Worm (Caenorhabditis elegans) whole organism, L2 larva: Measurements from ENCODE around the gene R08C7.12.

Experiments used
- C34F6.9 ChIP-seq: fragments of 150-350 bp; optimal IDR thresholded peaks from 2 replicates; lab custom pipeline; 2014; ENCODE audit warnings: missing biosample characterization, missing genetic modification characterization
- F13H6.1 ChIP-seq: sonication (generic microtip); optimal IDR thresholded peaks from 2 replicates; lab custom pipeline; 2016; ENCODE audit warnings: missing genetic modification characterization, missing compliant biosample characterization
- R02D3.7 ChIP-seq: fragments of 150-350 bp; optimal IDR thresholded peaks from 2 replicates; lab custom pipeline; 2014; ENCODE audit warnings: missing biosample characterization, missing genetic modification characterization
- ZK546.5 ChIP-seq: sonication (generic microtip); optimal IDR thresholded peaks from 2 replicates; lab custom pipeline; 2017; ENCODE audit warnings: missing biosample characterization, missing genetic modification characterization
- alr-1 ChIP-seq: fragments of 150-350 bp; optimal IDR thresholded peaks from 2 replicates; lab custom pipeline; 2014; ENCODE audit warnings: missing biosample characterization, missing genetic modification characterization
- aly-2 ChIP-seq: fragments of 150-350 bp; optimal IDR thresholded peaks from 2 replicates; lab custom pipeline; 2014; ENCODE audit warnings: missing biosample characterization, missing genetic modification characterization
- ama-1 ChIP-seq: fragments of 150-350 bp; optimal IDR thresholded peaks from 2 replicates; lab custom pipeline; 2018; ENCODE audit warnings: inconsistent platforms
- blmp-1 ChIP-seq: sonication (generic microtip); optimal IDR thresholded peaks from 2 replicates; lab custom pipeline; 2017; ENCODE audit warnings: missing genetic modification characterization, mild to moderate bottlenecking, missing compliant biosample characterization, antibody characterized with exemption, moderate library complexity; ENCODE audit not compliant: insufficient read depth
- ceh-16 ChIP-seq: fragments of 150-350 bp; optimal IDR thresholded peaks from 2 replicates; lab custom pipeline; 2014; ENCODE audit warnings: missing biosample characterization, missing genetic modification characterization
- ceh-82 ChIP-seq: fragments of 150-350 bp; optimal IDR thresholded peaks from 2 replicates; lab custom pipeline; 2014; ENCODE audit warnings: missing biosample characterization, missing genetic modification characterization
- crh-2 ChIP-seq: sonication (generic microtip); optimal IDR thresholded peaks from 2 replicates; lab custom pipeline; 2017; ENCODE audit warnings: missing biosample characterization, missing genetic modification characterization
- dmd-4 ChIP-seq: sonication (generic microtip); optimal IDR thresholded peaks from 2 replicates; lab custom pipeline; 2017; ENCODE audit warnings: missing biosample characterization, missing genetic modification characterization
- egl-27 ChIP-seq: sonication (generic microtip); optimal IDR thresholded peaks from 3 replicates; lab custom pipeline; 2017; ENCODE audit warnings: missing biosample characterization, missing genetic modification reagents, missing genetic modification characterization
- elt-1 ChIP-seq: fragments of 150-350 bp; optimal IDR thresholded peaks from 2 replicates; lab custom pipeline; 2014; ENCODE audit warnings: missing biosample characterization, missing genetic modification characterization
- elt-3 ChIP-seq: sonication (generic microtip); optimal IDR thresholded peaks from 2 replicates; lab custom pipeline; 2017; ENCODE audit warnings: missing biosample characterization, missing genetic modification characterization
- fos-1 ChIP-seq: fragments of 150-350 bp; optimal IDR thresholded peaks from 2 replicates; lab custom pipeline; 2014; ENCODE audit warnings: missing biosample characterization, missing genetic modification characterization
- gmeb-1 ChIP-seq: fragments of 150-350 bp; optimal IDR thresholded peaks from 2 replicates; lab custom pipeline; 2014; ENCODE audit warnings: missing biosample characterization, missing genetic modification characterization
- lin-11 ChIP-seq: fragments of 150-350 bp; sonication (generic microtip); optimal IDR thresholded peaks from 2 replicates; lab custom pipeline; 2014; ENCODE audit warnings: missing biosample characterization, missing genetic modification characterization, inconsistent platforms, mixed read lengths
- lin-13 ChIP-seq: fragments of 150-350 bp; optimal IDR thresholded peaks from 2 replicates; lab custom pipeline; 2014; ENCODE audit warnings: missing biosample characterization, missing genetic modification reagents, missing genetic modification characterization
- lsy-2 ChIP-seq, 2 experiments: fragments of 150-350 bp in 1 of 2; sonication (generic microtip) in 1 of 2; optimal IDR thresholded peaks; 2 replicates each; lab custom pipeline; 2014 to 2017; ENCODE audit warnings: missing biosample characterization in 2 of 2, missing genetic modification characterization in 2 of 2
- mab-5 ChIP-seq: fragments of 150-350 bp; optimal IDR thresholded peaks from 2 replicates; lab custom pipeline; 2014; ENCODE audit warnings: missing biosample characterization, missing genetic modification characterization
- mbf-1 ChIP-seq: sonication (generic microtip); optimal IDR thresholded peaks from 2 replicates; lab custom pipeline; 2017; ENCODE audit warnings: missing biosample characterization, missing genetic modification characterization
- nhr-11 ChIP-seq: fragments of 150-350 bp; optimal IDR thresholded peaks from 2 replicates; lab custom pipeline; 2014; ENCODE audit warnings: missing biosample characterization, missing genetic modification characterization
- nhr-129 ChIP-seq: fragments of 150-350 bp; optimal IDR thresholded peaks from 2 replicates; lab custom pipeline; 2014; ENCODE audit warnings: missing biosample characterization, missing genetic modification characterization
- nhr-21 ChIP-seq: fragments of 150-350 bp; optimal IDR thresholded peaks from 2 replicates; lab custom pipeline; 2014; ENCODE audit warnings: missing biosample characterization, missing genetic modification characterization
- nhr-23 ChIP-seq: fragments of 150-350 bp; optimal IDR thresholded peaks from 2 replicates; lab custom pipeline; 2014; ENCODE audit warnings: missing biosample characterization, missing genetic modification reagents, missing genetic modification characterization
- nhr-237 ChIP-seq: fragments of 150-350 bp; optimal IDR thresholded peaks from 2 replicates; lab custom pipeline; 2014; ENCODE audit warnings: missing biosample characterization, missing genetic modification characterization
- nhr-6 ChIP-seq: fragments of 150-350 bp; optimal IDR thresholded peaks from 2 replicates; lab custom pipeline; 2014; ENCODE audit warnings: missing biosample characterization, missing genetic modification characterization
- nhr-77 ChIP-seq: fragments of 150-350 bp; optimal IDR thresholded peaks from 2 replicates; lab custom pipeline; 2014; ENCODE audit warnings: missing biosample characterization, missing genetic modification characterization
- peb-1 ChIP-seq: fragments of 150-350 bp; optimal IDR thresholded peaks from 2 replicates; lab custom pipeline; 2014; ENCODE audit warnings: missing biosample characterization, missing genetic modification characterization
- sem-4 ChIP-seq: fragments of 150-350 bp; optimal IDR thresholded peaks from 2 replicates; lab custom pipeline; 2014; ENCODE audit warnings: missing biosample characterization, missing genetic modification reagents, missing genetic modification characterization
- skn-1 ChIP-seq: sonication (generic microtip); optimal IDR thresholded peaks from 2 replicates; lab custom pipeline; 2017; ENCODE audit warnings: missing biosample characterization, missing genetic modification characterization
- sma-9 ChIP-seq, 2 experiments: fragments of 150-350 bp in 1 of 2; sonication (generic microtip) in 1 of 2; optimal IDR thresholded peaks; 2 replicates each; lab custom pipeline; 2014 to 2016; ENCODE audit warnings: missing genetic modification characterization in 2 of 2, mild to moderate bottlenecking in 1 of 2, missing biosample characterization in 1 of 2, missing compliant biosample characterization in 1 of 2, missing genetic modification reagents in 1 of 2, moderate library complexity in 1 of 2
- snpc-4 ChIP-seq: fragments of 150-350 bp; optimal IDR thresholded peaks from 2 replicates; lab custom pipeline; 2014; ENCODE audit warnings: missing biosample characterization, missing genetic modification characterization
- unc-39 ChIP-seq: fragments of 150-350 bp; optimal IDR thresholded peaks from 2 replicates; lab custom pipeline; 2014; ENCODE audit warnings: missing biosample characterization, missing genetic modification characterization
- unc-55 ChIP-seq: fragments of 150-350 bp; sonication (generic microtip); optimal IDR thresholded peaks from 3 replicates; lab custom pipeline; 2014; ENCODE audit warnings: missing biosample characterization, missing genetic modification reagents, missing genetic modification characterization
- unc-62 ChIP-seq: fragments of 150-350 bp; optimal IDR thresholded peaks from 2 replicates; lab custom pipeline; 2014; ENCODE audit warnings: missing biosample characterization, missing genetic modification reagents, missing genetic modification characterization
- zag-1 ChIP-seq: fragments of 150-350 bp; optimal IDR thresholded peaks from 2 replicates; lab custom pipeline; 2014; ENCODE audit warnings: missing biosample characterization, missing genetic modification characterization
- ztf-1 ChIP-seq: fragments of 200-800 bp; sonication (Bioruptor generic); conservative IDR thresholded peaks from 2 replicates; pipeline ENCODE4 v1.3.6; 2022; ENCODE audit warnings: missing genetic modification characterization, missing compliant biosample characterization
- ztf-11 ChIP-seq: sonication (generic microtip); optimal IDR thresholded peaks from 2 replicates; lab custom pipeline; 2017; ENCODE audit warnings: missing biosample characterization, missing genetic modification characterization
- ztf-4 ChIP-seq: fragments of 150-350 bp; optimal IDR thresholded peaks from 2 replicates; lab custom pipeline; 2014; ENCODE audit warnings: missing biosample characterization, missing genetic modification characterization

Gene R08C7.12

DNA sequence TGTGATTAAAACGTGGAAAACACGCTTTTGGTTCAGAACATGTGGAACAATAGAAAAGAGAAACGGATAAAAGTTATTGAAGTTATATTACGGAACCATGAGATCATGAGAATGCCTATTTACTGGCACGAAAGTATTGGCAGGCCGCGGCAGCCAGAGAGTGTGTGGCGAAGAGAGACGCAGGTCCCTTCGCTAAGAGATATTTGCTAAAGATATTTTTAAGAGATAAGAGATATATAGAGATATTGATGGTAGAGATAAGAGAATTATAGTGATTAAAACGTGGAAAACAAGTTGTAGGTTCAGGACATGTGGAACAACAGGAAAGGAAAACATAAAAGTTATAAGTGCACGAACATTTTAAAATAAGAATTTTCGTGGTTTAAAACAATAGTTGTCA is 11.7 kb upstream of the R08C7.12 start:
- no peak for TF ChIP-seq gmeb-1 (tag; lab: Kevin White, UChicago)
- no peak for TF ChIP-seq ZK546.5 (tag; lab: Kevin White, UChicago)
- peak; percentile 45 for TF ChIP-seq sma-9 (GFP tag; optimal IDR thresholded peaks at IDR 0.05; lab: Kevin White, UChicago)
- no peak for TF ChIP-seq sma-9 (tag; optimal IDR thresholded peaks at IDR 0.05; lab: Kevin White, UChicago)
- TF ChIP-seq peb-1: no peak
- no peak for TF ChIP-seq mab-5 (tag; lab: Kevin White, UChicago)
- TF ChIP-seq unc-62 (GFP tag; lab: Kevin White, UChicago): no peak
- TF ChIP-seq nhr-237 (tag; lab: Kevin White, UChicago): no peak
- no peak for TF ChIP-seq egl-27 (tag; lab: Kevin White, UChicago)
- no peak for TF ChIP-seq unc-55 (GFP tag; lab: Kevin White, UChicago)
- TF ChIP-seq F13H6.1 (tag; lab: Kevin White, UChicago): no peak
- TF ChIP-seq nhr-129 (tag; lab: Kevin White, UChicago): no peak
- TF ChIP-seq ceh-16 (tag; lab: Kevin White, UChicago): no peak
- TF ChIP-seq nhr-11 (tag; lab: Kevin White, UChicago): no peak
- peak; percentile 51 for TF ChIP-seq elt-1
- TF ChIP-seq ztf-4: no peak
- TF ChIP-seq lin-11 (tag; lab: Kevin White, UChicago): no peak
- TF ChIP-seq alr-1 (tag; lab: Kevin White, UChicago): no peak

DNA sequence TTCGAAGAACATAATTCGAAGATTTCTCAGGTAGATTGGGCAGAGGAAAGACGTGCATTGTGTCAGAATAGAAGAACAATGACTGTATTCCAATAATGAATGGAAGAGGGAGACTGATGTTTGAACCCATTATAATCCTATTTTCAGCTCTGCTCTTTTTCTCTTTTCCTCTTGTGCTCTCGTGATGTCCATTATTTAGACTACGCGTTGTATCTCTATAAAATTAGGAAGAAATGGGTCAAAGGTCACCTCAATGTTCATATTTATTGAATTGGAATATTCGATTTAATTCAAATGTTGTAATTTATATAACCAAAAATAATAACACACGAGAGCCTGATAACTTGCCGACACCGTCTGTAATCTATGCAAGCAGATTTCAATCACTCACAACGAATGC is 10.3 kb upstream of the R08C7.12 start, which contains the start of gene fbxb-74:
Gene fbxb-74, minus strand, starts transcription at position 101 of the 400 bp plus-strand sequence.
- no peak for TF ChIP-seq mbf-1
- TF ChIP-seq unc-39 (tag; lab: Kevin White, UChicago): no peak
- TF ChIP-seq lin-13 (GFP tag; lab: Kevin White, UChicago): no peak
- TF ChIP-seq elt-3 (tag; lab: Kevin White, UChicago): no peak
- TF ChIP-seq lsy-2 (tag; optimal IDR thresholded peaks at IDR 0.05; lab: Kevin White, UChicago): no peak
- no peak for TF ChIP-seq snpc-4
- TF ChIP-seq peb-1: no peak
- TF ChIP-seq sma-9 (GFP tag; optimal IDR thresholded peaks at IDR 0.05; lab: Kevin White, UChicago): no peak
- TF ChIP-seq sma-9 (tag; optimal IDR thresholded peaks at IDR 0.05; lab: Kevin White, UChicago): no peak
- no peak for TF ChIP-seq fos-1 (tag; lab: Kevin White, UChicago)
- TF ChIP-seq nhr-6: no peak
- TF ChIP-seq C34F6.9 (tag; lab: Kevin White, UChicago): no peak
- no peak for TF ChIP-seq zag-1 (tag; lab: Kevin White, UChicago)
- no peak for TF ChIP-seq nhr-21 (tag; lab: Kevin White, UChicago)

DNA sequence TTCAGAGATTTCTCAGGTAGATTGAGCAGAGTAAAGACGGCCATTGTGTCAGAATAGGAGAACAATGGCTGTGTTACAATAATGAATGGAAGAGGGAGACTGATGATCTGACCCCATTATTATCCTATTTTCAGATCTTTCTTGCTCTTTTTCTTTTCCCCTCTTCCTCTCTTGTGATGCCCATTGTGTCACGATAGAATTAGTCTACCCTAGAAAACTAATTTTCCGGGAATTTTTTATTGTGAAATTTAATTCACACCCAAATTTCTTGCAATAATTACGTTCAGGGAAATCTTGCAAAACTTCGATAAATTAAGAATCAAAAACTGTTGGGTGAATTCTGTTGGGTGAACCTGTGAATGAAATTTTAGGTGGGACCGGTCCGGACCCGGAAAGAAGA is 8.5 kb upstream of the R08C7.12 start, which contains the start of gene fbxb-75:
Gene fbxb-75, minus strand, starts transcription at position 101 of the 400 bp plus-strand sequence.
- no peak for TF ChIP-seq ceh-82 (tag; lab: Kevin White, UChicago)
- TF ChIP-seq ama-1 (lab: Kevin White, UChicago): no peak
- TF ChIP-seq lin-13 (GFP tag; lab: Kevin White, UChicago): no peak
- no peak for TF ChIP-seq nhr-237 (tag; lab: Kevin White, UChicago)
- TF ChIP-seq zag-1 (tag; lab: Kevin White, UChicago): no peak
- TF ChIP-seq ztf-1 (GFP tag; lab: Robert Waterston, UW): no peak
- TF ChIP-seq ztf-11: no peak
- no peak for TF ChIP-seq lsy-2 (tag; optimal IDR thresholded peaks at IDR 0.05; lab: Kevin White, UChicago)
- no peak for TF ChIP-seq unc-55 (GFP tag; lab: Kevin White, UChicago)
- no peak for TF ChIP-seq unc-39 (tag; lab: Kevin White, UChicago)
- no peak for TF ChIP-seq fos-1 (tag; lab: Kevin White, UChicago)
- no peak for TF ChIP-seq nhr-129 (tag; lab: Kevin White, UChicago)
- TF ChIP-seq blmp-1 (tag; lab: Kevin White, UChicago): no peak

DNA sequence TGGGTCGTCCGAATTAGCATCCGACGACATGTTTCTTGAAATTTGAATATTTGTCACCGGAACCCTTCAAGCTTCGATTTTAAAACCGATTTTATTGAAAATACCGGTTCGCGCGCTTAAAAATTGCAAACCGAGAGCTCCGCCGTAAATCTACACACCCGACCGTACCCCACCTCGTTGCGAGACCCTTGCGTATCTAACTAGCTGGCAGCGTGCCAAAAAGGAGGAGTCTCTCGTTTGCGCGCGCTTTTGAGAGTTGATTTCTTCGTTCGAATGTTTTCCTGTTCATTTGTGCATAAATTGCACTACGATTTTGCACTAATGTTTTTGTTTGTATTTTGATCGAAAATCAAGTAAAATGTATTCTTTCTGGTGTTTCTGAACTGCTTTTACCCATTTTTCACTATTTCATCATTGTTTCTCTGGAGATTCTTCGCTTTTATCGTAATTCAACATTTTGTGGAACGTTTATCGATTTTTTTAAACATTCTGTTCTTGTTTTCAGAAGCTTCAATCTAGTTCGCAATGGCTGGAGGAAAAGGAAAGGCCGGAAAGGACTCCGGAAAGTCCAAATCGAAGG is 3.7 kb upstream of the R08C7.12 start, which contains the start of the genes wapl-1 and htz-1:
Gene wapl-1, minus strand, starts transcription at position 30 of the 580 bp plus-strand sequence.
Gene htz-1, plus strand, starts transcription at position 506 of the 580 bp plus-strand sequence.
- TF ChIP-seq R02D3.7 (tag; lab: Kevin White, UChicago) (peak; percentile 95), lin-11 (tag; lab: Kevin White, UChicago) (peak; percentile 99), ama-1 (lab: Kevin White, UChicago) (peak; percentile 78), lin-13 (GFP tag; lab: Kevin White, UChicago) (peak; percentile 97), crh-2 (peak; percentile 97), unc-62 (GFP tag; lab: Kevin White, UChicago) (peak; percentile 71), C34F6.9 (tag; lab: Kevin White, UChicago) (peak; percentile 98), ztf-1 (GFP tag; lab: Robert Waterston, UW) (no peak), F13H6.1 (tag; lab: Kevin White, UChicago) (peak; percentile 96), dmd-4 (tag; lab: Kevin White, UChicago) (no peak), zag-1 (tag; lab: Kevin White, UChicago) (peak; percentile 82), egl-27 (tag; lab: Kevin White, UChicago) (peak; percentile 82), nhr-129 (tag; lab: Kevin White, UChicago) (peak; percentile 96), nhr-11 (tag; lab: Kevin White, UChicago) (no peak), aly-2 (tag; lab: Kevin White, UChicago) (no peak), alr-1 (tag; lab: Kevin White, UChicago) (no peak), lsy-2 (tag; optimal IDR thresholded peaks at IDR 0.05; lab: Kevin White, UChicago) (peak; percentile 99), ztf-11 (no peak), sem-4 (peak; percentile 94), fos-1 (tag; lab: Kevin White, UChicago) (peak; percentile 91), nhr-77 (tag; lab: Kevin White, UChicago) (peak; percentile 16), skn-1 (peak; percentile 54), nhr-237 (tag; lab: Kevin White, UChicago) (peak; percentile 79), sma-9 (GFP tag; optimal IDR thresholded peaks at IDR 0.05; lab: Kevin White, UChicago) (peak; percentile 97), sma-9 (tag; optimal IDR thresholded peaks at IDR 0.05; lab: Kevin White, UChicago) (no peak), nhr-21 (tag; lab: Kevin White, UChicago) (peak; percentile 94), mbf-1 (no peak), unc-55 (GFP tag; lab: Kevin White, UChicago) (peak; percentile 99), nhr-23 (tag; lab: Kevin White, UChicago) (no peak), nhr-6 (peak; percentile 92), elt-1 (no peak)
